Fruit fly (Drosophila melanogaster): ENCODE results near the gene bru2.

The bru2 gene

dm6 chr2L:12365964-12366482 lies 22.0 kb downstream of the bru2 start (continued):
- TF ChIP-seq CG7928 (GFP tag; optimal IDR thresholded peaks at IDR 0.05): no peak
- no peak for TF ChIP-seq NfI (GFP tag; optimal IDR thresholded peaks at IDR 0.05)
- peak; percentile 1 for TF ChIP-seq CG2875 (GFP tag; optimal IDR thresholded peaks at IDR 0.05)
- peak; percentile 1 for TF ChIP-seq CG9727 (GFP tag; optimal IDR thresholded peaks at IDR 0.05)
- TF ChIP-seq gem (tag; optimal IDR thresholded peaks at IDR 0.05): peak; percentile 1
- TF ChIP-seq CHES-1-like (GFP tag; optimal IDR thresholded peaks at IDR 0.05): no peak
- no peak for TF ChIP-seq Tbp (GFP tag; optimal IDR thresholded peaks at IDR 0.05)
- no peak for TF ChIP-seq Atf-2 (GFP tag; optimal IDR thresholded peaks at IDR 0.05)
- no peak for TF ChIP-seq CG6272 (GFP tag; IDR thresholded peaks at IDR 0.05)
- TF ChIP-seq gcm (GFP tag; optimal IDR thresholded peaks at IDR 0.05): peak; percentile 54
- no peak for TF ChIP-seq CG7963 (GFP tag; IDR thresholded peaks at IDR 0.05; ENCODE audit: partially characterized antibody)
- TF ChIP-seq CG7372 (GFP tag; IDR thresholded peaks at IDR 0.05): no peak
- TF ChIP-seq inv (GFP tag; IDR thresholded peaks at IDR 0.05; ENCODE audit: partially characterized antibody): no peak
- TF ChIP-seq CG7745 (tag; optimal IDR thresholded peaks at IDR 0.05): no peak
- no peak; the same call in 1 of the 2 replicates for TF ChIP-seq unc-4 (GFP tag; IDR thresholded peaks at IDR 0.05; ENCODE audit: partially characterized antibody)
- TF ChIP-seq Trl (optimal IDR thresholded peaks at IDR 0.05): peak; percentile 87 to 88
- TF ChIP-seq Trl (GFP tag; optimal IDR thresholded peaks at IDR 0.05): peak; percentile 43
- TF ChIP-seq CG17328 (GFP tag; IDR thresholded peaks at IDR 0.05): no peak
- no peak for TF ChIP-seq TFAM (GFP tag; optimal IDR thresholded peaks at IDR 0.05)
- peak; percentile 36 for TF ChIP-seq CG3281 (GFP tag; optimal IDR thresholded peaks at IDR 0.05)
- no peak for TF ChIP-seq CG11398 (GFP tag; optimal IDR thresholded peaks at IDR 0.05)
- TF ChIP-seq dpn (GFP tag; optimal IDR thresholded peaks at IDR 0.05): no peak
- TF ChIP-seq lilli (GFP tag; optimal IDR thresholded peaks at IDR 0.05): no peak
- TF ChIP-seq Usf (GFP tag; optimal IDR thresholded peaks at IDR 0.05): no peak
- TF ChIP-seq wor (GFP tag; IDR thresholded peaks at IDR 0.05): no peak
- TF ChIP-seq nmo (GFP tag; optimal IDR thresholded peaks at IDR 0.05): peak; percentile 18
- no peak for TF ChIP-seq CG7271 (tag; optimal IDR thresholded peaks at IDR 0.05)
- TF ChIP-seq ken (GFP tag; IDR thresholded peaks at IDR 0.05): no peak
- TF ChIP-seq CG11093 (GFP tag; IDR thresholded peaks at IDR 0.05): no peak
- peak; percentile 55; the same call in 2 of the 4 replicates for TF ChIP-seq Dll (GFP tag; IDR thresholded peaks at IDR 0.05; ENCODE audit: partially characterized antibody)
- no peak for TF ChIP-seq ftz-f1 (GFP tag; optimal IDR thresholded peaks at IDR 0.05)
- no peak for TF ChIP-seq trh (GFP tag; optimal IDR thresholded peaks at IDR 0.05)
- TF ChIP-seq CG6854 (GFP tag; optimal IDR thresholded peaks at IDR 0.05): peak; percentile 21
- no peak for TF ChIP-seq Lim3 (GFP tag; IDR thresholded peaks at IDR 0.05)
- TF ChIP-seq sr (GFP tag; IDR thresholded peaks at IDR 0.05): peak; percentile 15; the same call in 1 of the 3 replicates
- no peak for TF ChIP-seq NC2α (GFP tag; optimal IDR thresholded peaks at IDR 0.05)
- TF ChIP-seq knrl (GFP tag; IDR thresholded peaks at IDR 0.05; ENCODE audit: partially characterized antibody): no peak
- TF ChIP-seq peb (GFP tag; IDR thresholded peaks at IDR 0.05): no peak
- TF ChIP-seq wek (GFP tag; optimal IDR thresholded peaks at IDR 0.05): peak; percentile 53
- TF ChIP-seq CG9932 (GFP tag; IDR thresholded peaks at IDR 0.05): no peak
- TF ChIP-seq CG8924 (tag; optimal IDR thresholded peaks at IDR 0.05): no peak
- no peak for TF ChIP-seq amos (GFP tag; IDR thresholded peaks at IDR 0.05; ENCODE audit: partially characterized antibody)
- 0 out of 2 replicates have a peak, but pooled peaks have one; percentile 11 for TF ChIP-seq CG10959 (GFP tag; IDR thresholded peaks at IDR 0.05)
- TF ChIP-seq gt (GFP tag; IDR thresholded peaks at IDR 0.05): no peak
- TF ChIP-seq repo (GFP tag; optimal IDR thresholded peaks at IDR 0.05): no peak
- TF ChIP-seq Hmr (GFP tag; optimal IDR thresholded peaks at IDR 0.05): peak; percentile 36
- TF ChIP-seq CG17829 (tag; optimal IDR thresholded peaks at IDR 0.05): no peak
- TF ChIP-seq ham (GFP tag; IDR thresholded peaks at IDR 0.05): no peak
- peak; percentile 40 for TF ChIP-seq CG4328 (GFP tag; optimal IDR thresholded peaks at IDR 0.05)
- peak; percentile 73 for TF ChIP-seq odd (GFP tag; optimal IDR thresholded peaks at IDR 0.05)
- no peak for TF ChIP-seq CG7786 (GFP tag; optimal IDR thresholded peaks at IDR 0.05)

All from whole organism, embryonic.